Worm (Caenorhabditis elegans): ENCODE measurements around the gene F37B12.3.
A peak's percentile ranks its signal among the peaks of the same experiment; 100 is the strongest.

The F37B12.3 gene

ce11 chrII:9061557-9062183 lies 20.5 kb upstream of the F37B12.3 start (continued):
- TF ChIP-seq ttx-3 (tag; optimal IDR thresholded peaks at IDR 0.05) (peak; percentile 4), pax-1 (tag; optimal IDR thresholded peaks at IDR 0.05) (no peak), ceh-2 (tag; optimal IDR thresholded peaks at IDR 0.05) (peak; percentile 14), npax-4 (tag; optimal IDR thresholded peaks at IDR 0.05) (no peak), ceh-6 (GFP tag; optimal IDR thresholded peaks at IDR 0.05) (no peak), rnt-1 (tag; optimal IDR thresholded peaks at IDR 0.05) (peak; percentile 52), pha-4 (tag; optimal IDR thresholded peaks at IDR 0.05) (no peak), mec-3 (tag; optimal IDR thresholded peaks at IDR 0.05; ENCODE audit: borderline replicate concordance) (no peak), pqm-1 (tag; optimal IDR thresholded peaks at IDR 0.05) (peak; percentile 25), tbx-2 (tag; optimal IDR thresholded peaks at IDR 0.05) (peak; percentile 58), dmd-4 (tag; optimal IDR thresholded peaks at IDR 0.05; ENCODE audit: borderline replicate concordance) (no peak), ztf-16 (tag; optimal IDR thresholded peaks at IDR 0.05) (no peak), lim-6 (tag; optimal IDR thresholded peaks at IDR 0.05) (no peak), ceh-30 (tag; optimal IDR thresholded peaks at IDR 0.05) (no peak), nhr-11 (tag; optimal IDR thresholded peaks at IDR 0.05) (no peak), fkh-6 (tag; optimal IDR thresholded peaks at IDR 0.05) (no peak), sdc-2 (tag; optimal IDR thresholded peaks at IDR 0.05) (peak; percentile 38), dve-1 (tag; optimal IDR thresholded peaks at IDR 0.05) (no peak), odd-2 (tag; optimal IDR thresholded peaks at IDR 0.05) (no peak), hlh-8 (tag; optimal IDR thresholded peaks at IDR 0.05) (peak; percentile 22), nhr-232 (tag; optimal IDR thresholded peaks at IDR 0.05) (no peak), F13H6.1 (tag; optimal IDR thresholded peaks at IDR 0.05) (no peak), C08G9.2 (tag; optimal IDR thresholded peaks at IDR 0.05) (no peak), nfya-1 (tag; optimal IDR thresholded peaks at IDR 0.05) (peak; percentile 68), ceh-14 (tag; optimal IDR thresholded peaks at IDR 0.05) (peak; percentile 24), elt-4 (tag; optimal IDR thresholded peaks at IDR 0.05) (no peak), lin-11 (tag; optimal IDR thresholded peaks at IDR 0.05) (no peak), ama-1 (optimal IDR thresholded peaks at IDR 0.05) (no peak)

- TF ChIP-seq ttx-3 (tag; optimal IDR thresholded peaks at IDR 0.05) (no peak), unc-3 (GFP tag; conservative IDR thresholded peaks at IDR 0.05) (no peak), unc-3 (tag; optimal IDR thresholded peaks at IDR 0.05) (no peak), hlh-30 (tag; optimal IDR thresholded peaks at IDR 0.05; ENCODE audit: insufficient read depth) (no peak)
Observed at ce11 chrII:9061099-9061498, 19.9 kb upstream of the F37B12.3 start, which contains the start of gene T24B8.3. TSS of gene T24B8.3 (minus strand) at chrII:9061137.

- TF ChIP-seq rnt-1 (tag; optimal IDR thresholded peaks at IDR 0.05) (peak; percentile 96), pros-1 (tag; optimal IDR thresholded peaks at IDR 0.05) (peak; percentile 86), hlh-6 (tag; optimal IDR thresholded peaks at IDR 0.05) (peak; percentile 84), unc-86 (tag; optimal IDR thresholded peaks at IDR 0.05) (peak; percentile 69), sdc-2 (tag; optimal IDR thresholded peaks at IDR 0.05) (peak; percentile 42), ceh-18 (tag; optimal IDR thresholded peaks at IDR 0.05) (peak; percentile 98), ref-2 (tag; optimal IDR thresholded peaks at IDR 0.05) (peak; percentile 93), gmeb-2 (tag; optimal IDR thresholded peaks at IDR 0.05) (no peak), madf-2 (tag; optimal IDR thresholded peaks at IDR 0.05) (peak; percentile 92), hlh-8 (tag; optimal IDR thresholded peaks at IDR 0.05) (peak; percentile 80), zip-5 (tag; optimal IDR thresholded peaks at IDR 0.05) (peak; percentile 2), lim-6 (tag; optimal IDR thresholded peaks at IDR 0.05) (no peak), fax-1 (tag; optimal IDR thresholded peaks at IDR 0.05) (peak; percentile 3), pha-2 (tag; optimal IDR thresholded peaks at IDR 0.05) (peak; percentile 76), dmd-4 (tag; optimal IDR thresholded peaks at IDR 0.05; ENCODE audit: borderline replicate concordance) (peak; percentile 62), pqm-1 (tag; optimal IDR thresholded peaks at IDR 0.05) (no peak), tbx-2 (tag; optimal IDR thresholded peaks at IDR 0.05) (peak; percentile 96), ahr-1 (tag; optimal IDR thresholded peaks at IDR 0.05) (peak; percentile 36), ceh-14 (tag; optimal IDR thresholded peaks at IDR 0.05) (peak; percentile 85), unc-3 (GFP tag; conservative IDR thresholded peaks at IDR 0.05) (no peak), unc-3 (tag; optimal IDR thresholded peaks at IDR 0.05) (peak; percentile 51), ceh-9 (tag; optimal IDR thresholded peaks at IDR 0.05) (no peak), ceh-45 (GFP tag; IDR thresholded peaks at IDR 0.05) (no peak), hlh-30 (tag; optimal IDR thresholded peaks at IDR 0.05; ENCODE audit: insufficient read depth) (peak; percentile 44), nhr-232 (tag; optimal IDR thresholded peaks at IDR 0.05) (no peak), unc-55 (GFP tag; optimal IDR thresholded peaks at IDR 0.05) (peak; percentile 81), ceh-6 (GFP tag; optimal IDR thresholded peaks at IDR 0.05) (peak; percentile 68), odd-2 (tag; optimal IDR thresholded peaks at IDR 0.05) (no peak), ceh-22 (tag; optimal IDR thresholded peaks at IDR 0.05) (no peak), sox-4 (tag; optimal IDR thresholded peaks at IDR 0.05) (peak; percentile 44), nhr-11 (tag; optimal IDR thresholded peaks at IDR 0.05) (no peak), nfya-1 (tag; optimal IDR thresholded peaks at IDR 0.05) (peak; percentile 95)
Observed at ce11 chrII:9060332-9060840, 19.2 kb upstream of the F37B12.3 start.
